Fruit fly (Drosophila melanogaster) whole organism, wandering third instar larva: ENCODE data around the gene CG3285.

Experiments used
- Jra ChIP-seq: sonication (Bioruptor generic); optimal IDR thresholded peaks from 2 replicates; lab custom pipeline; 2016; ENCODE audit warnings: missing biosample characterization, missing genetic modification characterization
- Mio ChIP-seq: sonication (Bioruptor generic); optimal IDR thresholded peaks from 2 replicates; lab custom pipeline; 2016; ENCODE audit warnings: missing biosample characterization, missing genetic modification characterization
- Myc ChIP-seq: fragments of >200 bp; optimal IDR thresholded peaks from 2 replicates; lab custom pipeline; 2017
- OdsH ChIP-seq: fragments of 200-800 bp; sonication (Bioruptor generic); optimal IDR thresholded peaks from 2 replicates; lab custom pipeline; 2016; ENCODE audit warnings: missing biosample characterization, mild to moderate bottlenecking, missing genetic modification characterization
- dl ChIP-seq, 2 experiments: fragments of 175-275, 200-275 bp in 1 of 2; fragments of 200-275 bp in 1 of 2; sonication (Bioruptor generic); optimal IDR thresholded peaks; lab custom pipeline; 2018; ENCODE audit warnings: mild to moderate bottlenecking in 2 of 2, missing biosample characterization in 2 of 2, missing genetic modification characterization in 2 of 2, moderate library complexity in 2 of 2; ENCODE audit not compliant: partially characterized antibody in 2 of 2, insufficient read depth in 1 of 2
- fru ChIP-seq: fragments of 200-800 bp; sonication (Bioruptor generic); optimal IDR thresholded peaks from 3 replicates; lab custom pipeline; 2016; ENCODE audit warnings: missing biosample characterization, mild to moderate bottlenecking, missing genetic modification characterization
- h ChIP-seq: fragments of 200-800 bp; sonication (Bioruptor generic); optimal IDR thresholded peaks from 3 replicates; lab custom pipeline; 2016; ENCODE audit warnings: missing biosample characterization, mild to moderate bottlenecking, missing genetic modification characterization
- jim ChIP-seq: fragments of 175-275, 200-325 bp; sonication (Bioruptor generic); optimal IDR thresholded peaks from 2 replicates; lab custom pipeline; 2016; ENCODE audit warnings: missing biosample characterization, mild to moderate bottlenecking, missing genetic modification characterization
- psq ChIP-seq: fragments of 200-800 bp; sonication (Bioruptor generic); optimal IDR thresholded peaks from 3 replicates; lab custom pipeline; 2017; ENCODE audit warnings: missing biosample characterization, mild to moderate bottlenecking, missing genetic modification characterization, moderate library complexity
- rgr ChIP-seq: fragments of 200-800 bp; sonication (Bioruptor generic); optimal IDR thresholded peaks from 3 replicates; lab custom pipeline; 2016; ENCODE audit warnings: missing biosample characterization, mild to moderate bottlenecking, missing genetic modification characterization

DNA sequence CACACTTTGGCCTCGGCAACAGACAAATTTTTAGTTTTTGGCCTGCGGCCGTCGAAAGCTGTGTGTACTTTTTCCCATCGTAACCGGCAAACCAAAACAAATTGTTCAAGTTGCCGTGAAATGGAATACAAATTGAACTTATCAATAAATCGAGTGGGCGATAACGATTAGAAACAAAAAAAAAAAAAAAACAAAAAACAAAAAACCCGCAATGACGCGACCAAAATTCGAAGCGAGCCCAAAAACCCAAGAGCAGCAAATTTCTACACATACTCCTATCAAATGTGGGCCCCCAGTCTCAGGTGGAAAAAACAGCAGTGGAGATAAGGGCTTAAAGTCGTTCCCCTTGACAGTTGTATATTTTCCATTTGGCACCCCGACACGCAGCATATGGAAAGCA, 23.5 kb upstream of the CG3285 start:
- TF ChIP-seq rgr (GFP tag; lab: Kevin White, UChicago) (no peak), psq (no peak), fru (GFP tag; lab: Kevin White, UChicago) (no peak), jim (GFP tag; lab: Kevin White, UChicago) (no peak), h (GFP tag; lab: Kevin White, UChicago) (peak; percentile 18), Mio (GFP tag; lab: Kevin White, UChicago) (no peak), Myc (lab: Kevin White, UChicago) (no peak), OdsH (GFP tag; lab: Kevin White, UChicago) (no peak), dl (GFP tag; optimal IDR thresholded peaks at IDR 0.05; lab: Kevin White, UChicago; ENCODE audit: insufficient read depth in 1 of 2, partially characterized antibody in 2 of 2) (no peak), Jra (no peak)
